Worm (Caenorhabditis elegans): ENCODE data around the gene sri-65.

The sri-65 gene

ce11 chrV:16388268-16388667, at the start of gene sri-65:
sri-65 (minus strand) TSS chrV:16388368.
- TF ChIP-seq madf-10 (tag; optimal IDR thresholded peaks at IDR 0.05) (no peak), snpc-1.1 (tag; optimal IDR thresholded peaks at IDR 0.05; ENCODE audit: insufficient read depth) (no peak), pbrm-1 (GFP tag; IDR thresholded peaks at IDR 0.05) (no peak), lsy-27 (tag; optimal IDR thresholded peaks at IDR 0.05; ENCODE audit: borderline replicate concordance, insufficient read depth) (no peak)

- no peak for TF ChIP-seq ztf-22 (GFP tag; optimal IDR thresholded peaks at IDR 0.05)
- TF ChIP-seq F39B2.1 (GFP tag; IDR thresholded peaks at IDR 0.05): no peak
- no peak for TF ChIP-seq attf-6 (GFP tag; IDR thresholded peaks at IDR 0.05)
Observed at ce11 chrV:16437546-16437945, 49.4 kb upstream of the sri-65 start, which contains the start of gene F26D2.15. F26D2.15 (plus strand) TSS chrV:16437846.

- no peak for TF ChIP-seq tbp1 (GFP tag; optimal IDR thresholded peaks at IDR 0.05)
- TF ChIP-seq F57C9.4 (tag; optimal IDR thresholded peaks at IDR 0.05): no peak
- TF ChIP-seq nhr-179 (tag; optimal IDR thresholded peaks at IDR 0.05): no peak
- no peak for TF ChIP-seq ztf-22 (GFP tag; optimal IDR thresholded peaks at IDR 0.05)
- TF ChIP-seq sdz-38 (tag; optimal IDR thresholded peaks at IDR 0.05): no peak
- no peak for TF ChIP-seq dox-1 (GFP tag; IDR thresholded peaks at IDR 0.05)
- TF ChIP-seq fkh-3 (tag; optimal IDR thresholded peaks at IDR 0.05): no peak
- no peak for TF ChIP-seq somi-1 (GFP tag; optimal IDR thresholded peaks at IDR 0.05)
- no peak for TF ChIP-seq D2030.7 (GFP tag; IDR thresholded peaks at IDR 0.05)
- no peak for TF ChIP-seq attf-5 (GFP tag; optimal IDR thresholded peaks at IDR 0.05)
- TF ChIP-seq cebp-1 (GFP tag; IDR thresholded peaks at IDR 0.05): no peak
- TF ChIP-seq cebp-1 (tag; optimal IDR thresholded peaks at IDR 0.05): no peak
- TF ChIP-seq lsl-1 (GFP tag; optimal IDR thresholded peaks at IDR 0.05): no peak
- TF ChIP-seq let-526 (GFP tag; IDR thresholded peaks at IDR 0.05): no peak
- no peak for TF ChIP-seq him-1 (tag; optimal IDR thresholded peaks at IDR 0.05)
- TF ChIP-seq ets-4 (GFP tag; optimal IDR thresholded peaks at IDR 0.05): no peak
- no peak for TF ChIP-seq tlf-1 (GFP tag; optimal IDR thresholded peaks at IDR 0.05)
- TF ChIP-seq mes-4 (tag; optimal IDR thresholded peaks at IDR 0.05): no peak
- no peak for TF ChIP-seq unc-62 (GFP tag; optimal IDR thresholded peaks at IDR 0.05)
- no peak for TF ChIP-seq aptf-3 (GFP tag; IDR thresholded peaks at IDR 0.05)
Observed at ce11 chrV:16435510-16435909, 47.3 kb upstream of the sri-65 start, which contains the start of the genes F26D2.13 and F26D2.14. F26D2.13 (minus strand) TSS chrV:16435610. F26D2.14 (plus strand) TSS chrV:16435855.

- TF ChIP-seq ets-4 (GFP tag; optimal IDR thresholded peaks at IDR 0.05) (no peak), ztf-18 (tag; optimal IDR thresholded peaks at IDR 0.05) (no peak), nhr-80 (tag; optimal IDR thresholded peaks at IDR 0.05) (no peak), F33H1.4 (GFP tag; IDR thresholded peaks at IDR 0.05) (no peak), mes-4 (tag; optimal IDR thresholded peaks at IDR 0.05) (no peak), rec-8 (tag; optimal IDR thresholded peaks at IDR 0.05) (no peak)
Observed at ce11 chrV:16433471-16433870, 45.3 kb upstream of the sri-65 start, which contains the start of gene clec-234. clec-234 (minus strand) TSS chrV:16433571.

- TF ChIP-seq F57A8.1 (GFP tag; optimal IDR thresholded peaks at IDR 0.05) (no peak), attf-3 (GFP tag; conservative IDR thresholded peaks at IDR 0.05) (no peak), ceh-79 (tag; optimal IDR thresholded peaks at IDR 0.05) (no peak), rcor-1 (GFP tag; IDR thresholded peaks at IDR 0.05) (no peak), ztf-28 (GFP tag; IDR thresholded peaks at IDR 0.05) (no peak), F57C9.4 (tag; optimal IDR thresholded peaks at IDR 0.05) (no peak), attf-5 (GFP tag; optimal IDR thresholded peaks at IDR 0.05) (no peak), lir-1 (GFP tag; conservative IDR thresholded peaks at IDR 0.05) (no peak), him-1 (tag; optimal IDR thresholded peaks at IDR 0.05) (no peak), nhr-120 (GFP tag; IDR thresholded peaks at IDR 0.05) (no peak)
Observed at ce11 chrV:16429940-16430339, 41.8 kb upstream of the sri-65 start, which contains the start of gene str-73. str-73 (plus strand) TSS chrV:16430240.
